Worm (Caenorhabditis elegans): ENCODE results near the gene ceh-43.

- TF ChIP-seq elt-1 (tag; optimal IDR thresholded peaks at IDR 0.05; ENCODE audit: borderline replicate concordance, insufficient read depth) (no peak), pha-4 (tag; optimal IDR thresholded peaks at IDR 0.05) (peak; percentile 100), lin-13 (tag; optimal IDR thresholded peaks at IDR 0.05) (peak; percentile 100), nhr-28 (tag; optimal IDR thresholded peaks at IDR 0.05) (peak; percentile 37), elt-3 (tag; optimal IDR thresholded peaks at IDR 0.05) (peak; percentile 66), nhr-12 (tag; optimal IDR thresholded peaks at IDR 0.05) (peak; percentile 67), ces-1 (GFP tag; optimal IDR thresholded peaks at IDR 0.05) (peak; percentile 82)
These were observed 25.8 kb upstream of the ceh-43 start, which contains the start of gene rps-1 for ce11 chrIII:4475428-4475968.

Measured in whole organism, mixed stage, embryonic.